Worm (Caenorhabditis elegans): ENCODE measurements around the gene E04F6.8.

E04F6.8 gene

DNA sequence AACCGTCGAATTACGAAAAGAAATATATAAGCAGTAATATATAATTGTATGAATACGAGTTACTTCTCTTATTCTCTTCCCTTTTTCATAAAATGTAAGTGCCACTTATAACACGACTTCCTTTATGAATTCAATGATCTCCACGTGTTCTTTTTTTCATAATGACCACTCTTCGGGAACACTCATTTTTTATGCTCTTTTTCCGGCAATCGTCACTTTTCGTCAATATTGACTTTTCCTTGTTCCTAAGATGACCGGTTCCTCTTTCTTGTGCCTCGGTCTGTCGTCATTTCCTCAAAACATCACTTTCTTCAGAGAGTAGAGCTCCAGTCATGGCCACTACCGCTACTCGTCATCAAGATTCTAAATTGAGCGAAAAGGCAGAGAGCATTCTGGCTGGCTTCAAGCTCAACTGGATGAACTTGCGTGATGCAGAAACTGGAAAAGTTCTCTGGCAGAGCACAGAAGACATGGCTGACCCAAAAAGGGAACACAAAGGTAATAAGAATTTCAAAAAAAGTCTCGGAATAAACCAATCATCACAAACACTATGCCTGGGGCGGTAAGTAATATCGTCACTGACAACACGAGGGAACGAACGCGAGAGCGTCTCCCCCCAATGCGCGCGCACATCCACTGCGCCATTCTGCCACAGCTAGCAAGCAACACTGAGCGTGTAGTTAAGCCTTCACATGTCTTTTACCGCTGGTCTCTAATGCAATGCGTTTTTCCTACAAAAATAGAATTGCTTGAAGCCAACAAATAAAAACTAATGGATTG lies 27.5 kb downstream of the E04F6.8 start, which contains the start of gene pdl-1 (continued):
- TF ChIP-seq pax-3 (tag; optimal IDR thresholded peaks at IDR 0.05) (peak; percentile 69), C34B4.2 (tag; optimal IDR thresholded peaks at IDR 0.05) (no peak)

DNA sequence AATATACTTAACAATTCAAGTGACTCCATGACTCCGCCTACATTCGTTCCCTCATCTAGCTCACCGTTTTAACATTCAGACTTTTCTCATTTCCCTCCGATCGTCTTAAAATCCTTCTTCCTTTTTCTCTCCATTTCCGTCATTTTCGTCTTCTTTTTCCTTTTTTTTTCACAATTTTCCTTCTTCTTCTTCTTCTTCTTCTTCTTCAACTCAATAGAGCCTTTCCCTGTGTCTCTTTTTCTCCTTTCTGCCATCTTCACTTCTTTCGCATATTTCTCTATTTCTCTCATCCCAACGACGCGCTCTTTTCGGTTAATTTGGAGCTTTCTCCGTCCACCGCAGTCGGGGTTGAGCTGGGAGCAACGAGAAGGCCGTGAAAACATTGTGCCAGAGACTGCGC lies 28.6 kb downstream of the E04F6.8 start:
- TF ChIP-seq unc-62 (GFP tag; optimal IDR thresholded peaks at IDR 0.05) (no peak), ceh-8 (GFP tag; optimal IDR thresholded peaks at IDR 0.05) (no peak), xbp-1 (tag; optimal IDR thresholded peaks at IDR 0.05) (peak; percentile 10), aha-1 (tag; optimal IDR thresholded peaks at IDR 0.05) (no peak), nhr-19 (GFP tag; conservative IDR thresholded peaks at IDR 0.05) (no peak), lin-35 (GFP tag; optimal IDR thresholded peaks at IDR 0.05) (peak in 1 of 2 experiments; percentile 9), swsn-7 (tag; optimal IDR thresholded peaks at IDR 0.05) (peak; percentile 14), fkh-8 (tag; optimal IDR thresholded peaks at IDR 0.05) (peak; percentile 0), irx-1 (tag; optimal IDR thresholded peaks at IDR 0.05) (no peak), dsc-1 (tag; optimal IDR thresholded peaks at IDR 0.05) (peak; percentile 3), zip-4 (GFP tag; optimal IDR thresholded peaks at IDR 0.05) (no peak), fkh-10 (GFP tag; optimal IDR thresholded peaks at IDR 0.05) (peak; percentile 71), lir-3 (tag; optimal IDR thresholded peaks at IDR 0.05; ENCODE audit: poor library complexity) (peak; percentile 53), efl-1 (optimal IDR thresholded peaks at IDR 0.05) (peak in 1 of 2 experiments; percentile 6), efl-1 (GFP tag; optimal IDR thresholded peaks at IDR 0.05 in 1 of 2) (peak in 1 of 2 experiments; percentile 74), unc-130 (tag; optimal IDR thresholded peaks at IDR 0.05) (no peak), ceh-82 (tag; optimal IDR thresholded peaks at IDR 0.05) (peak in 1 of 3 experiments; percentile 37), unc-86 (tag; optimal IDR thresholded peaks at IDR 0.05) (no peak), fkh-4 (tag; optimal IDR thresholded peaks at IDR 0.05; ENCODE audit: borderline replicate concordance) (no peak), egl-13 (tag; optimal IDR thresholded peaks at IDR 0.05) (peak; percentile 37), sptf-1 (tag; optimal IDR thresholded peaks at IDR 0.05) (no peak), nhr-71 (tag; optimal IDR thresholded peaks at IDR 0.05) (peak; percentile 41), hlh-4 (tag; optimal IDR thresholded peaks at IDR 0.05) (no peak), mef-2 (tag; optimal IDR thresholded peaks at IDR 0.05) (no peak), lsy-2 (tag; optimal IDR thresholded peaks at IDR 0.05) (peak; percentile 25 to 50), elt-2 (tag; optimal IDR thresholded peaks at IDR 0.05) (no peak), lin-14 (GFP tag; optimal IDR thresholded peaks at IDR 0.05) (peak; percentile 83), rnt-1 (tag; optimal IDR thresholded peaks at IDR 0.05) (no peak), F16B12.6 (tag; optimal IDR thresholded peaks at IDR 0.05) (no peak), nhr-47 (tag; optimal IDR thresholded peaks at IDR 0.05) (peak; percentile 41), efl-3 (GFP tag; optimal IDR thresholded peaks at IDR 0.05) (no peak), snu-23 (GFP tag; optimal IDR thresholded peaks at IDR 0.05) (peak; percentile 19), mep-1 (tag; optimal IDR thresholded peaks at IDR 0.05) (peak; percentile 35), nhr-90 (tag; optimal IDR thresholded peaks at IDR 0.05; ENCODE audit: poor library complexity) (no peak)

DNA sequence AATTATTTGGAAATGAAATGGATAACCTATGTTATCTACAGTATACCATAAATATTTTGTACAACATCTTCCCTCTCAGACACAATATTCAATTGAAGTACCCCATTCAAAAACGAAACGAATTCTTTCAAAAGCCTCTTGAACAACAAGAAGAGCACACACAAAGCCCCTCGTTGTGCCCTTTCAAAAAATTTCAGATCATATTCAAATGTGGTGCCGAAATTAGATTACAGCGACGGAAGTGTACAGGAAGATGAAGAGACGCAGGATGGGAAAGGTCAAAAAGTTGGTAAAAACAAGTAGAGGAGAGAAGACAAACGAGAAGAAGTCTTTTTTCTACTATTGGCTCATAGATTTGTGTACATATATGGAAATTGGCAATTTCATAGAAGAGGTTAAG lies 35.1 kb downstream of the E04F6.8 start:
- TF ChIP-seq fkh-10 (GFP tag; optimal IDR thresholded peaks at IDR 0.05) (peak; percentile 59), nhr-47 (tag; optimal IDR thresholded peaks at IDR 0.05) (peak; percentile 11), ceh-8 (GFP tag; optimal IDR thresholded peaks at IDR 0.05) (peak; percentile 58), efl-3 (GFP tag; optimal IDR thresholded peaks at IDR 0.05) (no peak)

ce11 chrII:7174843-7175242 lies 36.3 kb downstream of the E04F6.8 start, which contains the start of gene glc-4:
TSS of gene glc-4 (minus strand) at chrII:7174943.
- TF ChIP-seq lin-39 (tag; optimal IDR thresholded peaks at IDR 0.05) (no peak), efl-1 (optimal IDR thresholded peaks at IDR 0.05) (no peak), efl-1 (GFP tag; optimal IDR thresholded peaks at IDR 0.05 in 1 of 2) (peak in 1 of 2 experiments; percentile 28)
